Worm (Caenorhabditis elegans): Measurements from ENCODE around the gene T24C2.5.

T24C2.5 gene

ce11 chrX:14495075-14495474, 39.1 kb upstream of the T24C2.5 start:
- TF ChIP-seq drap-1 (GFP tag; optimal IDR thresholded peaks at IDR 0.05) (no peak), elt-1 (tag; optimal IDR thresholded peaks at IDR 0.05; ENCODE audit: borderline replicate concordance, insufficient read depth) (no peak), hlh-1 (tag; optimal IDR thresholded peaks at IDR 0.05) (no peak), cnd-1 (tag; optimal IDR thresholded peaks at IDR 0.05) (no peak), sem-2 (GFP tag; optimal IDR thresholded peaks at IDR 0.05) (no peak), flh-1 (GFP tag; optimal IDR thresholded peaks at IDR 0.05) (no peak), ceh-43 (GFP tag; optimal IDR thresholded peaks at IDR 0.05) (no peak), sptf-1 (tag; optimal IDR thresholded peaks at IDR 0.05) (no peak), ceh-83 (GFP tag; optimal IDR thresholded peaks at IDR 0.05) (no peak), nhr-28 (tag; optimal IDR thresholded peaks at IDR 0.05) (no peak)

ce11 chrX:14495785-14496184, 38.4 kb upstream of the T24C2.5 start, which contains the start of gene ztf-14:
Gene ztf-14 (plus strand): TSS chrX:14496085.
- no peak for TF ChIP-seq tbx-8 (GFP tag; optimal IDR thresholded peaks at IDR 0.05)
- TF ChIP-seq nhr-12 (tag; optimal IDR thresholded peaks at IDR 0.05): no peak
- TF ChIP-seq sem-2 (GFP tag; optimal IDR thresholded peaks at IDR 0.05): no peak
- no peak for TF ChIP-seq mep-1 (tag; optimal IDR thresholded peaks at IDR 0.05)
- TF ChIP-seq ces-1 (GFP tag; optimal IDR thresholded peaks at IDR 0.05): no peak
- TF ChIP-seq flh-1 (GFP tag; optimal IDR thresholded peaks at IDR 0.05): no peak
- no peak for TF ChIP-seq blmp-1 (tag; optimal IDR thresholded peaks at IDR 0.05)
- no peak for TF ChIP-seq ceh-43 (GFP tag; optimal IDR thresholded peaks at IDR 0.05)
- no peak for TF ChIP-seq lin-32 (GFP tag; optimal IDR thresholded peaks at IDR 0.05)
- TF ChIP-seq lsy-2 (tag; optimal IDR thresholded peaks at IDR 0.05): no peak
- TF ChIP-seq ham-2 (GFP tag; optimal IDR thresholded peaks at IDR 0.05): no peak
- no peak for TF ChIP-seq unc-39 (tag; optimal IDR thresholded peaks at IDR 0.05)
- TF ChIP-seq lin-13 (tag; optimal IDR thresholded peaks at IDR 0.05): no peak
- TF ChIP-seq mls-2 (tag; optimal IDR thresholded peaks at IDR 0.05): no peak
- no peak for TF ChIP-seq elt-1 (tag; optimal IDR thresholded peaks at IDR 0.05; ENCODE audit: borderline replicate concordance, insufficient read depth)
- no peak for TF ChIP-seq nhr-76 (tag; optimal IDR thresholded peaks at IDR 0.05)
- TF ChIP-seq nhr-237 (tag; optimal IDR thresholded peaks at IDR 0.05): no peak

ce11 chrX:14496545-14496944, 37.7 kb upstream of the T24C2.5 start:
- TF ChIP-seq nhr-12 (tag; optimal IDR thresholded peaks at IDR 0.05) (no peak), hlh-1 (tag; optimal IDR thresholded peaks at IDR 0.05) (peak; percentile 49), snpc-4 (tag; optimal IDR thresholded peaks at IDR 0.05) (no peak)

DNA sequence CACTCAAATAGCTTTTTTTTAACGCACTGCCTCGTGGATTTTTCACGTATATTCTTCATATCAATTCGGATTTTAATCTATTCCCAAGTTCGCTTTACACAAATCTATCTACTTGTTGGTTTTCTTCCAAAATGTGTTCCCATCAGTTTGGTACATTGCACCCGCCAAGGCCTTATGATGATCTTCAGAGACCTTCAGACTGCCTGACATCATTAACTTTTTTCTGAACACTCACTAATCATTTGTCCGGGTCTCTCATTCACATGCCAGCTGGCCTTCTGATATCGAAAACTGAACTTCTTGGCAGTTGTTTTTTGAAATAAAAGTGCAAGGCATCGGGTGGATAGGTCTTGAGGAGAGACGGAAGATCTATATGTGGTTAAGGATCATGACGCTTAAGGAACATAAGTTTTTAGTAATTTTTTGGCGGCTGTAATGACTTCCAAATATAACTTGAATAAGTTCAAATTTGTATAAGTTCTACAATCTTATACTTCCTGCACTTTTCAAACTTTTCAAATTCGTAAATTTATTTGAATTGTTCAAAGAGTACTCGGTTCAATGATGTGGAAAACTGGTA, 34.3 kb upstream of the T24C2.5 start:
- TF ChIP-seq unc-120 (tag; optimal IDR thresholded peaks at IDR 0.05; ENCODE audit: poor library complexity, severe bottlenecking): no peak
- no peak for TF ChIP-seq tbx-8 (GFP tag; optimal IDR thresholded peaks at IDR 0.05)
- no peak for TF ChIP-seq drap-1 (GFP tag; optimal IDR thresholded peaks at IDR 0.05)
- TF ChIP-seq nhr-237 (tag; optimal IDR thresholded peaks at IDR 0.05): no peak
- no peak for TF ChIP-seq lin-13 (tag; optimal IDR thresholded peaks at IDR 0.05)
- TF ChIP-seq nhr-76 (tag; optimal IDR thresholded peaks at IDR 0.05): no peak
- no peak for TF ChIP-seq lsy-2 (tag; optimal IDR thresholded peaks at IDR 0.05)
- no peak for TF ChIP-seq snpc-4 (tag; optimal IDR thresholded peaks at IDR 0.05)
- TF ChIP-seq zip-8 (tag; optimal IDR thresholded peaks at IDR 0.05): no peak
- no peak for TF ChIP-seq cnd-1 (tag; optimal IDR thresholded peaks at IDR 0.05)
- no peak for TF ChIP-seq hlh-1 (tag; optimal IDR thresholded peaks at IDR 0.05)
- TF ChIP-seq bed-3 (GFP tag; optimal IDR thresholded peaks at IDR 0.05): no peak
- no peak for TF ChIP-seq nhr-28 (tag; optimal IDR thresholded peaks at IDR 0.05)
- TF ChIP-seq mep-1 (tag; optimal IDR thresholded peaks at IDR 0.05): no peak
- no peak for TF ChIP-seq mls-2 (tag; optimal IDR thresholded peaks at IDR 0.05)
- TF ChIP-seq unc-62 (GFP tag; optimal IDR thresholded peaks at IDR 0.05): no peak

- TF ChIP-seq ceh-83 (GFP tag; optimal IDR thresholded peaks at IDR 0.05) (no peak), unc-39 (tag; optimal IDR thresholded peaks at IDR 0.05) (no peak)
Measured at ce11 chrX:14500422-14501058, 33.7 kb upstream of the T24C2.5 start.
